Worm (Caenorhabditis elegans): ENCODE measurements around the gene C10A4.6.
A peak's percentile ranks its signal among the peaks of the same experiment; 100 is the strongest.

Gene C10A4.6

ce11 chrX:7430483-7430882, 40.1 kb downstream of the C10A4.6 start:
- TF ChIP-seq nhr-25 (tag; optimal IDR thresholded peaks at IDR 0.05) (peak; percentile 54), ceh-82 (tag; optimal IDR thresholded peaks at IDR 0.05) (no peak), aly-2 (tag; optimal IDR thresholded peaks at IDR 0.05) (no peak), fkh-2 (tag; optimal IDR thresholded peaks at IDR 0.05) (no peak), nhr-23 (tag; optimal IDR thresholded peaks at IDR 0.05) (peak; percentile 20), nhr-76 (tag; optimal IDR thresholded peaks at IDR 0.05) (no peak), mml-1 (tag; optimal IDR thresholded peaks at IDR 0.05) (no peak), lin-15B (tag; optimal IDR thresholded peaks at IDR 0.05) (no peak), unc-62 (GFP tag; optimal IDR thresholded peaks at IDR 0.05) (no peak), eor-1 (tag; optimal IDR thresholded peaks at IDR 0.05) (no peak), hmg-11 (tag; optimal IDR thresholded peaks at IDR 0.05) (peak; percentile 31), ZK546.5 (tag; optimal IDR thresholded peaks at IDR 0.05) (no peak)

ce11 chrX:7431165-7431564, 40.8 kb downstream of the C10A4.6 start, which contains the start of gene clc-2:
Gene clc-2, plus strand, starts transcription at chrX:7431465.
- no peak for TF ChIP-seq fkh-10 (GFP tag; optimal IDR thresholded peaks at IDR 0.05)
- no peak for TF ChIP-seq nhr-11 (tag; optimal IDR thresholded peaks at IDR 0.05)
- no peak for TF ChIP-seq zag-1 (tag; optimal IDR thresholded peaks at IDR 0.05)
- no peak for TF ChIP-seq snpc-4 (tag; optimal IDR thresholded peaks at IDR 0.05)
- no peak for TF ChIP-seq jun-1 (tag; optimal IDR thresholded peaks at IDR 0.05)
- TF ChIP-seq fkh-2 (tag; optimal IDR thresholded peaks at IDR 0.05): no peak
- no peak for TF ChIP-seq ceh-9 (tag; optimal IDR thresholded peaks at IDR 0.05)
- no peak for TF ChIP-seq nhr-12 (tag; optimal IDR thresholded peaks at IDR 0.05)
- TF ChIP-seq nhr-28 (tag; optimal IDR thresholded peaks at IDR 0.05): no peak
- no peak for TF ChIP-seq egl-5 (tag; optimal IDR thresholded peaks at IDR 0.05)
- TF ChIP-seq daf-12 (tag; optimal IDR thresholded peaks at IDR 0.05): no peak
- TF ChIP-seq ztf-11 (tag; optimal IDR thresholded peaks at IDR 0.05): no peak
- TF ChIP-seq R02D3.7 (tag; optimal IDR thresholded peaks at IDR 0.05): no peak
- no peak for TF ChIP-seq nhr-43 (tag; optimal IDR thresholded peaks at IDR 0.05; ENCODE audit: poor library complexity, severe bottlenecking)
- TF ChIP-seq unc-62 (GFP tag; optimal IDR thresholded peaks at IDR 0.05): no peak
- no peak for TF ChIP-seq unc-39 (tag; optimal IDR thresholded peaks at IDR 0.05)
- no peak for TF ChIP-seq eor-1 (tag; optimal IDR thresholded peaks at IDR 0.05)
- TF ChIP-seq lsy-12 (tag; optimal IDR thresholded peaks at IDR 0.05): no peak
- TF ChIP-seq ZK546.5 (tag; optimal IDR thresholded peaks at IDR 0.05): no peak
- TF ChIP-seq tbx-2 (tag; optimal IDR thresholded peaks at IDR 0.05): no peak

- TF ChIP-seq pqm-1 (tag; optimal IDR thresholded peaks at IDR 0.05) (no peak), nhr-28 (tag; optimal IDR thresholded peaks at IDR 0.05) (no peak), jun-1 (tag; optimal IDR thresholded peaks at IDR 0.05) (no peak), aly-2 (tag; optimal IDR thresholded peaks at IDR 0.05) (no peak), hmg-11 (tag; optimal IDR thresholded peaks at IDR 0.05) (no peak), R02D3.7 (tag; optimal IDR thresholded peaks at IDR 0.05) (no peak), zag-1 (tag; optimal IDR thresholded peaks at IDR 0.05) (no peak), nhr-12 (tag; optimal IDR thresholded peaks at IDR 0.05) (no peak), nhr-11 (tag; optimal IDR thresholded peaks at IDR 0.05) (no peak), mml-1 (tag; optimal IDR thresholded peaks at IDR 0.05) (no peak), elt-2 (tag; optimal IDR thresholded peaks at IDR 0.05) (no peak), unc-39 (tag; optimal IDR thresholded peaks at IDR 0.05) (no peak), ZK546.5 (tag; optimal IDR thresholded peaks at IDR 0.05) (no peak), nhr-43 (tag; optimal IDR thresholded peaks at IDR 0.05; ENCODE audit: poor library complexity, severe bottlenecking) (no peak), tbx-2 (tag; optimal IDR thresholded peaks at IDR 0.05) (no peak), nhr-67 (tag; optimal IDR thresholded peaks at IDR 0.05) (no peak), egl-27 (tag; optimal IDR thresholded peaks at IDR 0.05) (no peak), nhr-237 (tag; optimal IDR thresholded peaks at IDR 0.05) (no peak)
Measured at ce11 chrX:7433269-7433668, 42.9 kb downstream of the C10A4.6 start, which contains the start of gene clc-5. Gene clc-5, plus strand, starts transcription at chrX:7433569.

ce11 chrX:7436912-7437311, 46.5 kb downstream of the C10A4.6 start:
- no peak for TF ChIP-seq nhr-25 (tag; optimal IDR thresholded peaks at IDR 0.05)
- peak; percentile 6 for TF ChIP-seq jun-1 (tag; optimal IDR thresholded peaks at IDR 0.05)

- TF ChIP-seq egl-5 (tag; optimal IDR thresholded peaks at IDR 0.05): peak; percentile 2
- TF ChIP-seq nfya-1 (tag; optimal IDR thresholded peaks at IDR 0.05; ENCODE audit: insufficient read depth): peak; percentile 39
- TF ChIP-seq eor-1 (tag; optimal IDR thresholded peaks at IDR 0.05): no peak
- no peak for TF ChIP-seq egl-27 (tag; optimal IDR thresholded peaks at IDR 0.05)
- no peak for TF ChIP-seq elt-2 (tag; optimal IDR thresholded peaks at IDR 0.05)
- TF ChIP-seq nhr-25 (tag; optimal IDR thresholded peaks at IDR 0.05): peak; percentile 46
Measured at ce11 chrX:7437949-7438348, 47.6 kb downstream of the C10A4.6 start, which contains the start of gene C01C10.2. Gene C01C10.2, minus strand, starts transcription at chrX:7438118.

All from whole organism, L3 larva.